Fruit fly (Drosophila melanogaster): ENCODE data around the gene MED30.
A peak's percentile ranks its signal among the peaks of the same experiment; 100 is the strongest.

Gene MED30

dm6 chr3L:629916-630663 is 23.8 kb downstream of the MED30 start (continued):
- TF ChIP-seq gsb-n (tag; optimal IDR thresholded peaks at IDR 0.05): no peak
- no peak for TF ChIP-seq CG8089 (GFP tag; optimal IDR thresholded peaks at IDR 0.05)
- no peak for TF ChIP-seq scrt (GFP tag; optimal IDR thresholded peaks at IDR 0.05)
- no peak for TF ChIP-seq CG18011 (GFP tag; optimal IDR thresholded peaks at IDR 0.05)
- TF ChIP-seq bsh (GFP tag; optimal IDR thresholded peaks at IDR 0.05): peak in 1 of 2 experiments; percentile 50
- TF ChIP-seq CG4360 (GFP tag; IDR thresholded peaks at IDR 0.05): 0 out of 2 replicates have a peak, but pooled peaks have one; percentile 7
- no peak for TF ChIP-seq CG4854 (GFP tag; optimal IDR thresholded peaks at IDR 0.05)
- TF ChIP-seq Dad (GFP tag; optimal IDR thresholded peaks at IDR 0.05): peak; percentile 29
- TF ChIP-seq CG14667 (GFP tag; IDR thresholded peaks at IDR 0.05): peak; percentile 56
- TF ChIP-seq gro (GFP tag; optimal IDR thresholded peaks at IDR 0.05): no peak
- TF ChIP-seq Hr3 (GFP tag; optimal IDR thresholded peaks at IDR 0.05): peak; percentile 28
- TF ChIP-seq PHDP (tag; optimal IDR thresholded peaks at IDR 0.05): peak; percentile 48
- peak; percentile 19 for TF ChIP-seq chn (GFP tag; optimal IDR thresholded peaks at IDR 0.05)
- TF ChIP-seq exex (tag; optimal IDR thresholded peaks at IDR 0.05): no peak
- no peak for TF ChIP-seq Lpt (GFP tag; optimal IDR thresholded peaks at IDR 0.05)
- peak; percentile 62 for TF ChIP-seq al (GFP tag; IDR thresholded peaks at IDR 0.05)
- no peak for TF ChIP-seq B-H1 (GFP tag; IDR thresholded peaks at IDR 0.05)
- no peak for TF ChIP-seq Dip2 (GFP tag; IDR thresholded peaks at IDR 0.05)
- TF ChIP-seq CG16779 (GFP tag; IDR thresholded peaks at IDR 0.05): 0 out of 2 replicates have a peak, but pooled peaks have one; percentile 17
- TF ChIP-seq ato (GFP tag; IDR thresholded peaks at IDR 0.05; ENCODE audit: partially characterized antibody): no peak
- peak; percentile 36 for TF ChIP-seq tin (GFP tag; optimal IDR thresholded peaks at IDR 0.05)
- TF ChIP-seq Xbp1 (GFP tag; optimal IDR thresholded peaks at IDR 0.05): peak; percentile 60
- TF ChIP-seq CG6175 (GFP tag; IDR thresholded peaks at IDR 0.05): no peak
- peak; percentile 36 for TF ChIP-seq phol (tag; optimal IDR thresholded peaks at IDR 0.05)
- peak in 1 of 2 experiments; percentile 88 for TF ChIP-seq eve (GFP tag; optimal IDR thresholded peaks at IDR 0.05)
- no peak for TF ChIP-seq bab2 (GFP tag; optimal IDR thresholded peaks at IDR 0.05)
- no peak for TF ChIP-seq HHEX (GFP tag; optimal IDR thresholded peaks at IDR 0.05)
- no peak for TF ChIP-seq Dek (tag; optimal IDR thresholded peaks at IDR 0.05)
- TF ChIP-seq GATAe (GFP tag; conservative IDR thresholded peaks at IDR 0.05): no peak
- TF ChIP-seq luna (GFP tag; optimal IDR thresholded peaks at IDR 0.05): no peak
- peak; percentile 23 for TF ChIP-seq CG6813 (GFP tag; optimal IDR thresholded peaks at IDR 0.05)
- TF ChIP-seq Eip74EF (GFP tag; optimal IDR thresholded peaks at IDR 0.05): no peak
- TF ChIP-seq CG6683 (GFP tag; optimal IDR thresholded peaks at IDR 0.05): no peak
- peak; percentile 42 for TF ChIP-seq Hsf (GFP tag; optimal IDR thresholded peaks at IDR 0.05)
- TF ChIP-seq az2 (GFP tag; optimal IDR thresholded peaks at IDR 0.05): peak; percentile 56
- TF ChIP-seq CG10979 (tag; optimal IDR thresholded peaks at IDR 0.05): peak; percentile 29
- TF ChIP-seq CG14014 (GFP tag; IDR thresholded peaks at IDR 0.05): no peak
- TF ChIP-seq CG15011 (GFP tag; optimal IDR thresholded peaks at IDR 0.05): no peak
- no peak for TF ChIP-seq ash1 (GFP tag; optimal IDR thresholded peaks at IDR 0.05)
- no peak for TF ChIP-seq Stat92E (GFP tag; optimal IDR thresholded peaks at IDR 0.05)
- no peak for TF ChIP-seq tap (tag; optimal IDR thresholded peaks at IDR 0.05)
- no peak; the same call in 1 of the 2 replicates for TF ChIP-seq CG6272 (GFP tag; IDR thresholded peaks at IDR 0.05)
- TF ChIP-seq CG9817 (tag; optimal IDR thresholded peaks at IDR 0.05): peak; percentile 67
- TF ChIP-seq CG31388 (GFP tag; optimal IDR thresholded peaks at IDR 0.05): no peak
- TF ChIP-seq CG14860 (GFP tag; IDR thresholded peaks at IDR 0.05; ENCODE audit: partially characterized antibody): no peak
- TF ChIP-seq dimm (GFP tag; IDR thresholded peaks at IDR 0.05): no peak
- no peak for TF ChIP-seq hkb (optimal IDR thresholded peaks at IDR 0.05)
- peak; percentile 69 for TF ChIP-seq hkb (GFP tag; IDR thresholded peaks at IDR 0.05)
- TF ChIP-seq CG4617 (GFP tag; optimal IDR thresholded peaks at IDR 0.05; ENCODE audit: borderline replicate concordance): no peak

Data from whole organism, embryonic.